Worm (Caenorhabditis elegans) whole organism, young adult: ENCODE data around the gene F19C6.2.
A peak's percentile ranks its signal among the peaks of the same experiment; 100 is the strongest.

Source experiments
- B0035.1 ChIP-seq: sonication (generic microtip); optimal IDR thresholded peaks from 2 replicates; lab custom pipeline; 2016; ENCODE audit warnings: missing genetic modification characterization, mild to moderate bottlenecking, missing compliant biosample characterization, missing genotype, missing genetic modification reagents
- C17E4.6 ChIP-seq: fragments of 200-800 bp; sonication (Bioruptor generic); IDR thresholded peaks from 2 replicates; pipeline ENCODE4 v1.3.6; 2022; ENCODE audit warnings: missing genetic modification reagents, missing genetic modification characterization, missing compliant biosample characterization
- D2030.7 ChIP-seq: fragments of 200-800 bp; sonication (Bioruptor generic); IDR thresholded peaks from 2 replicates; pipeline ENCODE4 v1.3.6; 2022; ENCODE audit warnings: missing genetic modification reagents, missing genetic modification characterization, missing compliant biosample characterization
- F33H1.4 ChIP-seq: fragments of 200-800 bp; sonication (Bioruptor generic); IDR thresholded peaks from 2 replicates; pipeline ENCODE4 v1.3.6; 2022; ENCODE audit warnings: missing genetic modification reagents, missing genetic modification characterization, missing compliant biosample characterization
- F55B11.4 ChIP-seq: sonication (generic microtip); optimal IDR thresholded peaks from 2 replicates; lab custom pipeline; 2016; ENCODE audit warnings: missing compliant biosample characterization, missing genetic modification characterization, borderline replicate concordance; ENCODE audit not compliant: insufficient read depth
- K11D2.4 ChIP-seq: fragments of 200-800 bp; sonication (Bioruptor generic); IDR thresholded peaks from 2 replicates; pipeline ENCODE4 v1.3.6; 2022; ENCODE audit warnings: missing genetic modification reagents, missing genetic modification characterization, missing compliant biosample characterization
- T07F8.4 ChIP-seq: sonication (generic microtip); optimal IDR thresholded peaks from 2 replicates; lab custom pipeline; 2016; ENCODE audit warnings: mild to moderate bottlenecking, missing genetic modification characterization, moderate library complexity, missing compliant biosample characterization
- Y53F4B.3 ChIP-seq: fragments of 200-800 bp; sonication (Bioruptor generic); IDR thresholded peaks from 2 replicates; pipeline ENCODE4 v1.3.6; 2022; ENCODE audit warnings: missing genetic modification reagents, missing genetic modification characterization, missing compliant biosample characterization
- Y56A3A.18 ChIP-seq: fragments of 200-800 bp; sonication (Bioruptor generic); IDR thresholded peaks from 2 replicates; pipeline ENCODE4 v1.3.6; 2022; ENCODE audit warnings: missing genetic modification reagents, missing genetic modification characterization, missing compliant biosample characterization
- Y95B8A.8 ChIP-seq: fragments of 200-800 bp; sonication (Bioruptor generic); IDR thresholded peaks from 2 replicates; pipeline ENCODE4 v1.3.6; 2022; ENCODE audit warnings: missing genetic modification reagents, missing genetic modification characterization, missing compliant biosample characterization
- ZK185.1 ChIP-seq: sonication (generic microtip); optimal IDR thresholded peaks from 2 replicates; lab custom pipeline; 2016; ENCODE audit warnings: mild to moderate bottlenecking, missing genetic modification characterization, missing compliant biosample characterization; ENCODE audit not compliant: poor library complexity, severe bottlenecking
- akir-1 ChIP-seq: fragments of 200-800 bp; sonication (Bioruptor generic); optimal IDR thresholded peaks from 2 replicates; lab custom pipeline; 2018; ENCODE audit warnings: mild to moderate bottlenecking, missing genetic modification characterization, moderate library complexity, missing compliant biosample characterization
- ama-1 ChIP-seq, 3 experiments: fragments of 150-350 bp in 1 of 3; sonication (generic microtip) in 2 of 3; optimal IDR thresholded peaks; 2 replicates each; lab custom pipeline; 2014 to 2018; ENCODE audit warnings: missing biosample characterization in 2 of 3, missing genetic modification characterization in 2 of 3, missing genetic modification reagents in 2 of 3
- athp-1 ChIP-seq: sonication (generic microtip); optimal IDR thresholded peaks from 2 replicates; lab custom pipeline; 2017; ENCODE audit warnings: mild to moderate bottlenecking, missing genetic modification characterization, missing compliant biosample characterization
- attf-3 ChIP-seq: fragments of 200-800 bp; sonication (Bioruptor generic); conservative IDR thresholded peaks from 2 replicates; pipeline ENCODE4 v1.3.6; 2022; ENCODE audit warnings: missing genetic modification reagents, missing genetic modification characterization, missing compliant biosample characterization
- ceh-100 ChIP-seq: fragments of 200-800 bp; sonication (Bioruptor generic); IDR thresholded peaks from 2 replicates; pipeline ENCODE4 v1.3.6; 2022; ENCODE audit warnings: missing genetic modification reagents, missing genetic modification characterization, missing compliant biosample characterization
- ceh-40 ChIP-seq: fragments of 200-800 bp; sonication (Bioruptor generic); IDR thresholded peaks from 2 replicates; pipeline ENCODE4 v1.3.6; 2022; ENCODE audit warnings: missing genetic modification characterization, missing compliant biosample characterization
- ceh-58 ChIP-seq: fragments of 200-800 bp; sonication (Bioruptor generic); IDR thresholded peaks from 2 replicates; pipeline ENCODE4 v1.3.6; 2022; ENCODE audit warnings: missing genetic modification characterization, missing compliant biosample characterization
- chd-7 ChIP-seq: sonication (generic microtip); optimal IDR thresholded peaks from 2 replicates; lab custom pipeline; 2016; ENCODE audit warnings: mild to moderate bottlenecking, missing genetic modification characterization, moderate library complexity, missing compliant biosample characterization
- dpff-1 ChIP-seq: sonication (generic microtip); optimal IDR thresholded peaks from 2 replicates; lab custom pipeline; 2017; ENCODE audit warnings: mild to moderate bottlenecking, missing genetic modification characterization, missing compliant biosample characterization
- efl-1 ChIP-seq: fragments of 150-350 bp; optimal IDR thresholded peaks from 2 replicates; lab custom pipeline; 2014; ENCODE audit warnings: missing biosample characterization, missing genetic modification reagents, missing genetic modification characterization
- egl-44 ChIP-seq: fragments of 200-800 bp; sonication (Bioruptor generic); IDR thresholded peaks from 2 replicates; pipeline ENCODE4 v1.3.6; 2022; ENCODE audit warnings: missing genetic modification reagents, missing genetic modification characterization, missing compliant biosample characterization
- him-1 ChIP-seq: sonication (generic microtip); optimal IDR thresholded peaks from 2 replicates; lab custom pipeline; 2016; ENCODE audit warnings: missing genotype, missing genetic modification reagents, missing genetic modification characterization, missing compliant biosample characterization
- hlh-12 ChIP-seq: sonication (generic microtip); optimal IDR thresholded peaks from 2 replicates; lab custom pipeline; 2016; ENCODE audit warnings: missing genetic modification characterization, missing compliant biosample characterization
- let-607 ChIP-seq, 2 experiments: fragments of 200-800 bp in 1 of 2; sonication (Bioruptor generic) in 1 of 2; sonication (generic microtip) in 1 of 2; optimal IDR thresholded peaks; 2 replicates each; lab custom pipeline; 2016 to 2018; ENCODE audit warnings: mild to moderate bottlenecking in 2 of 2, missing compliant biosample characterization in 2 of 2, missing genetic modification characterization in 2 of 2, moderate library complexity in 2 of 2, missing genotype in 1 of 2
- lir-1 ChIP-seq: fragments of 200-800 bp; sonication (Bioruptor generic); conservative IDR thresholded peaks from 2 replicates; pipeline ENCODE4 v1.3.6; 2022; ENCODE audit warnings: missing genetic modification reagents, missing genetic modification characterization, missing compliant biosample characterization
- lsl-1 ChIP-seq: fragments of 200-800 bp; sonication (Bioruptor generic); optimal IDR thresholded peaks from 2 replicates; lab custom pipeline; 2018; ENCODE audit warnings: mild to moderate bottlenecking, missing genetic modification characterization, moderate library complexity, missing compliant biosample characterization
- madf-3 ChIP-seq: fragments of 200-800 bp; sonication (Bioruptor generic); IDR thresholded peaks from 2 replicates; pipeline ENCODE4 v1.3.6; 2022; ENCODE audit warnings: missing genetic modification reagents, missing genetic modification characterization, missing compliant biosample characterization
- mes-4 ChIP-seq: sonication (generic microtip); optimal IDR thresholded peaks from 2 replicates; lab custom pipeline; 2016; ENCODE audit warnings: missing genotype, missing genetic modification characterization, missing compliant biosample characterization
- nfya-2 ChIP-seq: fragments of 200-800 bp; sonication (Bioruptor generic); IDR thresholded peaks from 2 replicates; pipeline ENCODE4 v1.3.6; 2022; ENCODE audit warnings: missing genetic modification reagents, missing genetic modification characterization, missing compliant biosample characterization
- nhr-179 ChIP-seq: sonication (generic microtip); optimal IDR thresholded peaks from 2 replicates; lab custom pipeline; 2016; ENCODE audit warnings: mild to moderate bottlenecking, missing genetic modification characterization, missing compliant biosample characterization
- nhr-27 ChIP-seq: fragments of 200-800 bp; sonication (Bioruptor generic); optimal IDR thresholded peaks from 2 replicates; lab custom pipeline; 2018; ENCODE audit warnings: mild to moderate bottlenecking, missing genetic modification characterization, moderate library complexity, missing compliant biosample characterization
- nhr-80 ChIP-seq: sonication (generic microtip); optimal IDR thresholded peaks from 2 replicates; lab custom pipeline; 2016; ENCODE audit warnings: missing genetic modification characterization, missing compliant biosample characterization
- pbrm-1 ChIP-seq: fragments of 200-800 bp; sonication (Bioruptor generic); IDR thresholded peaks from 2 replicates; pipeline ENCODE4 v1.3.6; 2022; ENCODE audit warnings: missing genetic modification reagents, missing genetic modification characterization, missing compliant biosample characterization
- rcor-1 ChIP-seq: fragments of 200-800 bp; sonication (Bioruptor generic); IDR thresholded peaks from 2 replicates; pipeline ENCODE4 v1.3.6; 2022; ENCODE audit warnings: missing genetic modification reagents, missing genetic modification characterization, missing compliant biosample characterization
- repo-1 ChIP-seq: sonication (generic microtip); optimal IDR thresholded peaks from 2 replicates; lab custom pipeline; 2017; ENCODE audit warnings: mild to moderate bottlenecking, missing genetic modification characterization, missing compliant biosample characterization
- rpc-1 ChIP-seq, 2 experiments: fragments of 150-350 bp in 1 of 2; sonication (generic microtip) in 1 of 2; optimal IDR thresholded peaks; 2 replicates each; lab custom pipeline; 2014 to 2018; ENCODE audit warnings: missing biosample characterization in 1 of 2, missing genetic modification characterization in 1 of 2, missing genetic modification reagents in 1 of 2, missing genotype in 1 of 2
- snpc-3.4 ChIP-seq: sonication (generic microtip); optimal IDR thresholded peaks from 2 replicates; lab custom pipeline; 2017; ENCODE audit warnings: missing genetic modification characterization, mild to moderate bottlenecking, missing compliant biosample characterization, antibody characterized with exemption, moderate library complexity, missing genotype, missing genetic modification reagents
- snpc-4 ChIP-seq, 5 experiments: fragments of 150-350 bp in 1 of 5; sonication (generic microtip) in 4 of 5; optimal IDR thresholded peaks; 2 replicates each; lab custom pipeline; 2014 to 2018; ENCODE audit warnings: missing genetic modification characterization in 5 of 5, missing biosample characterization in 3 of 5, antibody characterized with exemption in 2 of 5, mild to moderate bottlenecking in 2 of 5, missing compliant biosample characterization in 2 of 5, missing genotype in 2 of 5, moderate library complexity in 2 of 5, missing genetic modification reagents in 1 of 5
- somi-1 ChIP-seq: fragments of 200-800 bp; sonication (Bioruptor generic); optimal IDR thresholded peaks from 2 replicates; lab custom pipeline; 2018; ENCODE audit warnings: mild to moderate bottlenecking, missing genetic modification characterization, missing compliant biosample characterization
- tbp1 ChIP-seq: fragments of 200-800 bp; sonication (Bioruptor generic); optimal IDR thresholded peaks from 2 replicates; lab custom pipeline; 2018; ENCODE audit warnings: mild to moderate bottlenecking, missing genetic modification characterization, missing compliant biosample characterization
- tbx-9 ChIP-seq: sonication (generic microtip); optimal IDR thresholded peaks from 2 replicates; lab custom pipeline; 2016; ENCODE audit warnings: borderline replicate concordance, missing genetic modification characterization, inconsistent platforms, missing compliant biosample characterization
- ztf-18 ChIP-seq: sonication (generic microtip); optimal IDR thresholded peaks from 2 replicates; lab custom pipeline; 2016; ENCODE audit warnings: missing genotype, mild to moderate bottlenecking, missing genetic modification characterization, missing compliant biosample characterization
- ztf-28 ChIP-seq: fragments of 200-800 bp; sonication (Bioruptor generic); IDR thresholded peaks from 2 replicates; pipeline ENCODE4 v1.3.6; 2022; ENCODE audit warnings: missing genetic modification reagents, missing genetic modification characterization, missing compliant biosample characterization

Gene F19C6.2

DNA sequence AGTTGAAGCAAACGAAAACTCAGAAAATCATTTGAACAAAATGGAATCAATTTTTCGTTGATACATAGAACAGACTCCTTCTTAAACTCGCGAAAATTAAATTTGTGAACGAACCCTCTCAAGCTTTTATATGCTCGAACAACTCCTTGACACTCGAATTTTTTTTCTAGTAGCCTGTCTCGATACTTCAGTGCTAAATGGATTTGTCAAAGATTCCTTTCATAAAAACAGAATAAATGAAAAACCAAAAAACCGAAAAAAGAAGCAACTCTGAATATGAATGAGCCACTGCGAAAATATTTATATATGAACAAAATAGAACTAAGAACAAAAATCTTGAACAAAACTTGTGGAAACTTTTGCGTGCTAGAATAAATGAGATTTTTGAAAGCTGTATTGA is 9.2 kb downstream of the F19C6.2 start:
- TF ChIP-seq lir-1 (GFP tag; lab: Robert Waterston, UW) (no peak), ZK185.1 (tag; lab: Kevin White, UChicago) (no peak), chd-7 (no peak), nfya-2 (GFP tag; lab: Robert Waterston, UW) (no peak), hlh-12 (tag; lab: Kevin White, UChicago) (no peak), ceh-58 (GFP tag; lab: Robert Waterston, UW) (no peak), somi-1 (GFP tag; lab: Kevin White, UChicago) (no peak), madf-3 (GFP tag; lab: Robert Waterston, UW) (no peak), tbx-9 (tag; lab: Kevin White, UChicago) (no peak), him-1 (tag; lab: Kevin White, UChicago) (no peak), T07F8.4 (no peak), ceh-100 (GFP tag; lab: Robert Waterston, UW) (no peak), dpff-1 (tag; lab: Kevin White, UChicago) (no peak), ztf-28 (GFP tag; lab: Robert Waterston, UW) (no peak)

ce11 chrX:10017975-10018654 is 17.4 kb downstream of the F19C6.2 start, which contains the start of gene F19C6.4:
F19C6.4 (minus strand) TSS chrX:10018025.
- TF ChIP-seq Y95B8A.8 = no peak
- TF ChIP-seq repo-1 (tag; lab: Kevin White, UChicago) = no peak
- no peak for TF ChIP-seq lsl-1 (GFP tag; lab: Kevin White, UChicago)
- TF ChIP-seq ceh-58 (GFP tag; lab: Robert Waterston, UW) = no peak
- TF ChIP-seq rpc-1 (optimal IDR thresholded peaks at IDR 0.05; lab: Kevin White, UChicago) = peak; percentile 84
- peak; percentile 91 for TF ChIP-seq rpc-1 (tag; optimal IDR thresholded peaks at IDR 0.05; lab: Kevin White, UChicago)
- TF ChIP-seq athp-1 (tag; lab: Kevin White, UChicago) = no peak
- no peak for TF ChIP-seq B0035.1
- TF ChIP-seq mes-4 (tag; lab: Kevin White, UChicago) = no peak
- no peak for TF ChIP-seq Y53F4B.3
- TF ChIP-seq nhr-80 = peak; percentile 11
- TF ChIP-seq efl-1 (GFP tag; lab: Kevin White, UChicago) = no peak
- no peak for TF ChIP-seq lir-1 (GFP tag; lab: Robert Waterston, UW)
- 0 out of 2 replicates have a peak, but pooled peaks have one; percentile 45 for TF ChIP-seq ztf-28 (GFP tag; lab: Robert Waterston, UW)
- TF ChIP-seq nhr-27 = no peak
- TF ChIP-seq nhr-179 (tag; lab: Kevin White, UChicago) = peak; percentile 47
- no peak for TF ChIP-seq C17E4.6 (GFP tag; lab: Robert Waterston, UW)
- no peak for TF ChIP-seq ama-1 (optimal IDR thresholded peaks at IDR 0.05; lab: Kevin White, UChicago)
- TF ChIP-seq ama-1 (GFP tag; optimal IDR thresholded peaks at IDR 0.05; lab: Kevin White, UChicago) = peak in 1 of 2 experiments; percentile 60
- TF ChIP-seq ceh-40 (GFP tag; lab: Robert Waterston, UW) = peak; percentile 77
- peak; percentile 79 for TF ChIP-seq Y56A3A.18 (GFP tag; lab: Robert Waterston, UW)
- 0 out of 2 replicates have a peak, but pooled peaks have one; percentile 40 for TF ChIP-seq rcor-1 (GFP tag; lab: Robert Waterston, UW)
- no peak for TF ChIP-seq madf-3 (GFP tag; lab: Robert Waterston, UW)
- no peak for TF ChIP-seq F55B11.4
- TF ChIP-seq K11D2.4 (GFP tag; lab: Robert Waterston, UW) = no peak
- TF ChIP-seq ztf-18 (tag; lab: Kevin White, UChicago) = peak; percentile 31
- TF ChIP-seq snpc-4 (GFP tag; optimal IDR thresholded peaks at IDR 0.05; lab: Kevin White, UChicago) = peak; percentile 56
- TF ChIP-seq snpc-4 (tag; optimal IDR thresholded peaks at IDR 0.05; lab: Kevin White, UChicago) = no peak
- no peak for TF ChIP-seq akir-1 (GFP tag; lab: Kevin White, UChicago)
- peak; percentile 37 for TF ChIP-seq snpc-3.4 (tag; lab: Kevin White, UChicago)
- no peak for TF ChIP-seq attf-3 (GFP tag; lab: Robert Waterston, UW)
- TF ChIP-seq pbrm-1 = peak; percentile 75; the same call in 1 of the 2 replicates
- no peak for TF ChIP-seq let-607 (tag; optimal IDR thresholded peaks at IDR 0.05; lab: Kevin White, UChicago)
- TF ChIP-seq tbp1 (GFP tag; lab: Kevin White, UChicago) = peak; percentile 90
- no peak for TF ChIP-seq F33H1.4 (GFP tag; lab: Robert Waterston, UW)
- TF ChIP-seq D2030.7 (GFP tag; lab: Robert Waterston, UW) = peak; percentile 76
- peak; percentile 54; the same call in 1 of the 2 replicates for TF ChIP-seq egl-44 (GFP tag; lab: Robert Waterston, UW)
